Worm (Caenorhabditis elegans) whole organism, midembryonic: Measurements from ENCODE around the gene C04E6.8.

ENCODE experiments used
- T22C8.4 ChIP-seq: fragments of 200-800 bp; sonication (Bioruptor generic); IDR thresholded peaks from 2 replicates; pipeline ENCODE4 v1.3.6; 2022; ENCODE audit warnings: missing genetic modification characterization, missing compliant biosample characterization
- cog-1 ChIP-seq: sonication (generic microtip); optimal IDR thresholded peaks from 2 replicates; lab custom pipeline; 2016; ENCODE audit warnings: missing genetic modification characterization, missing compliant biosample characterization
- flt-1 ChIP-seq: fragments of 200-800 bp; sonication (Bioruptor generic); IDR thresholded peaks from 2 replicates; pipeline ENCODE4 v1.3.6; 2022; ENCODE audit warnings: missing genetic modification characterization, missing compliant biosample characterization
- klf-2 ChIP-seq: fragments of 200-800 bp; sonication (Bioruptor generic); conservative IDR thresholded peaks from 2 replicates; pipeline ENCODE4 v1.3.6; 2022; ENCODE audit warnings: missing genetic modification reagents, missing genetic modification characterization, missing compliant biosample characterization
- med-1 ChIP-seq: sonication (generic microtip); optimal IDR thresholded peaks from 2 replicates; lab custom pipeline; 2017; ENCODE audit warnings: missing genetic modification characterization, mild to moderate bottlenecking, missing compliant biosample characterization, antibody characterized with exemption, missing genetic modification reagents; ENCODE audit not compliant: insufficient read depth
- ref-1 ChIP-seq: fragments of 200-800 bp; sonication (Bioruptor generic); conservative IDR thresholded peaks from 2 replicates; pipeline ENCODE4 v1.3.6; 2022; ENCODE audit warnings: missing genetic modification reagents, missing genetic modification characterization, missing compliant biosample characterization
- tab-1 ChIP-seq: fragments of 200-800 bp; sonication (Bioruptor generic); IDR thresholded peaks from 2 replicates; pipeline ENCODE4 v1.3.6; 2022; ENCODE audit warnings: missing genetic modification characterization, missing compliant biosample characterization
- ztf-23 ChIP-seq: fragments of 200-800 bp; sonication (Bioruptor generic); IDR thresholded peaks from 2 replicates; pipeline ENCODE4 v1.3.6; 2022; ENCODE audit warnings: missing genetic modification reagents, missing genetic modification characterization, missing compliant biosample characterization
- ztf-29 ChIP-seq: fragments of 200-800 bp; sonication (Bioruptor generic); IDR thresholded peaks from 2 replicates; pipeline ENCODE4 v1.3.6; 2022; ENCODE audit warnings: missing genetic modification reagents, missing genetic modification characterization, missing compliant biosample characterization

The C04E6.8 gene

ce11 chrV:5912426-5912825 lies 28.8 kb upstream of the C04E6.8 start, which contains the start of gene C04E6.13:
Gene C04E6.13 (plus strand): TSS chrV:5912726.
- TF ChIP-seq ztf-23 (GFP tag; lab: Robert Waterston, UW) (no peak), ztf-29 (GFP tag; lab: Robert Waterston, UW) (no peak)

- no peak for TF ChIP-seq T22C8.4 (GFP tag; lab: Robert Waterston, UW)
- TF ChIP-seq klf-2 (GFP tag; lab: Robert Waterston, UW), result no peak
- TF ChIP-seq tab-1 (GFP tag; lab: Robert Waterston, UW), result no peak
- TF ChIP-seq cog-1 (tag; lab: Kevin White, UChicago), result no peak
- no peak for TF ChIP-seq flt-1
- TF ChIP-seq med-1 (GFP tag; lab: Kevin White, UChicago), result no peak
- no peak for TF ChIP-seq ref-1 (GFP tag; lab: Robert Waterston, UW)
- no peak for TF ChIP-seq ztf-23 (GFP tag; lab: Robert Waterston, UW)
- TF ChIP-seq ztf-29 (GFP tag; lab: Robert Waterston, UW), result no peak
Measured at ce11 chrV:5907090-5907489, 23.5 kb upstream of the C04E6.8 start, which contains the start of gene C04E6.4. Gene C04E6.4 (plus strand): TSS chrV:5907390.

- TF ChIP-seq med-1 (GFP tag; lab: Kevin White, UChicago), result no peak
- TF ChIP-seq ztf-29 (GFP tag; lab: Robert Waterston, UW), result no peak
- no peak for TF ChIP-seq cog-1 (tag; lab: Kevin White, UChicago)
- TF ChIP-seq T22C8.4 (GFP tag; lab: Robert Waterston, UW), result no peak
- no peak for TF ChIP-seq tab-1 (GFP tag; lab: Robert Waterston, UW)
- no peak for TF ChIP-seq klf-2 (GFP tag; lab: Robert Waterston, UW)
- no peak for TF ChIP-seq ztf-23 (GFP tag; lab: Robert Waterston, UW)
- TF ChIP-seq ref-1 (GFP tag; lab: Robert Waterston, UW), result no peak
- no peak for TF ChIP-seq flt-1
Measured at ce11 chrV:5906252-5906651, 22.6 kb upstream of the C04E6.8 start, which contains the start of gene srd-15. Gene srd-15 (minus strand): TSS chrV:5906352.

ce11 chrV:5901833-5902232 lies 18.2 kb upstream of the C04E6.8 start, which contains the start of gene C04E6.5:
Gene C04E6.5 (plus strand): TSS chrV:5902133.
- TF ChIP-seq cog-1 (tag; lab: Kevin White, UChicago) (no peak), ztf-29 (GFP tag; lab: Robert Waterston, UW) (no peak), med-1 (GFP tag; lab: Kevin White, UChicago) (no peak), ztf-23 (GFP tag; lab: Robert Waterston, UW) (no peak), tab-1 (GFP tag; lab: Robert Waterston, UW) (no peak), T22C8.4 (GFP tag; lab: Robert Waterston, UW) (no peak), ref-1 (GFP tag; lab: Robert Waterston, UW) (no peak), flt-1 (no peak), klf-2 (GFP tag; lab: Robert Waterston, UW) (no peak)

- TF ChIP-seq klf-2 (GFP tag; lab: Robert Waterston, UW), result no peak
Measured at ce11 chrV:5899940-5900339, 16.3 kb upstream of the C04E6.8 start, which contains the start of gene srd-16. Gene srd-16 (minus strand): TSS chrV:5900040.

ce11 chrV:5895021-5895420 lies 11.4 kb upstream of the C04E6.8 start, which contains the start of gene grd-9:
Gene grd-9 (plus strand): TSS chrV:5895321.
- TF ChIP-seq cog-1 (tag; lab: Kevin White, UChicago), result no peak
- no peak for TF ChIP-seq T22C8.4 (GFP tag; lab: Robert Waterston, UW)
- no peak for TF ChIP-seq klf-2 (GFP tag; lab: Robert Waterston, UW)
- no peak for TF ChIP-seq med-1 (GFP tag; lab: Kevin White, UChicago)
- TF ChIP-seq ref-1 (GFP tag; lab: Robert Waterston, UW), result no peak
- TF ChIP-seq tab-1 (GFP tag; lab: Robert Waterston, UW), result no peak
- TF ChIP-seq flt-1, result no peak
- no peak for TF ChIP-seq ztf-29 (GFP tag; lab: Robert Waterston, UW)
- no peak for TF ChIP-seq ztf-23 (GFP tag; lab: Robert Waterston, UW)

ce11 chrV:5893015-5893414 lies 9.4 kb upstream of the C04E6.8 start, which contains the start of gene C04E6.7:
Gene C04E6.7 (plus strand): TSS chrV:5893315.
- no peak for TF ChIP-seq T22C8.4 (GFP tag; lab: Robert Waterston, UW)
- no peak for TF ChIP-seq flt-1
- TF ChIP-seq ztf-29 (GFP tag; lab: Robert Waterston, UW), result no peak
- no peak for TF ChIP-seq tab-1 (GFP tag; lab: Robert Waterston, UW)
- TF ChIP-seq ztf-23 (GFP tag; lab: Robert Waterston, UW), result no peak
- TF ChIP-seq med-1 (GFP tag; lab: Kevin White, UChicago), result no peak
- TF ChIP-seq klf-2 (GFP tag; lab: Robert Waterston, UW), result no peak
- TF ChIP-seq cog-1 (tag; lab: Kevin White, UChicago), result no peak
- no peak for TF ChIP-seq ref-1 (GFP tag; lab: Robert Waterston, UW)

ce11 chrV:5891204-5891603 lies 7.6 kb upstream of the C04E6.8 start:
- TF ChIP-seq flt-1, result no peak
- no peak for TF ChIP-seq T22C8.4 (GFP tag; lab: Robert Waterston, UW)

- TF ChIP-seq klf-2 (GFP tag; lab: Robert Waterston, UW) (no peak), med-1 (GFP tag; lab: Kevin White, UChicago) (no peak)
Measured at ce11 chrV:5888820-5889219, 5.2 kb upstream of the C04E6.8 start.

ce11 chrV:5882429-5882828 lies 1.2 kb downstream of the C04E6.8 start:
- no peak for TF ChIP-seq ztf-23 (GFP tag; lab: Robert Waterston, UW)
- no peak for TF ChIP-seq med-1 (GFP tag; lab: Kevin White, UChicago)
- no peak for TF ChIP-seq ref-1 (GFP tag; lab: Robert Waterston, UW)
- TF ChIP-seq T22C8.4 (GFP tag; lab: Robert Waterston, UW), result no peak
- no peak for TF ChIP-seq ztf-29 (GFP tag; lab: Robert Waterston, UW)
- TF ChIP-seq klf-2 (GFP tag; lab: Robert Waterston, UW), result no peak
- TF ChIP-seq tab-1 (GFP tag; lab: Robert Waterston, UW), result no peak
- TF ChIP-seq cog-1 (tag; lab: Kevin White, UChicago), result no peak
- no peak for TF ChIP-seq flt-1
